Fruit fly (Drosophila melanogaster) whole organism, wandering third instar larva: ENCODE data around the gene Nle.

ENCODE experiments used
- CG32264 ChIP-seq: fragments of 200-800 bp; sonication (Bioruptor generic); optimal IDR thresholded peaks from 2 replicates; lab custom pipeline; 2016; ENCODE audit warnings: missing biosample characterization, missing genetic modification characterization
- CrebA ChIP-seq: fragments of 200-800 bp; sonication (Bioruptor generic); optimal IDR thresholded peaks from 2 replicates; lab custom pipeline; 2016; ENCODE audit warnings: missing biosample characterization, mild to moderate bottlenecking, missing genetic modification characterization, borderline replicate concordance
- Hnf4 ChIP-seq: fragments of 200-800 bp; sonication (Bioruptor generic); optimal IDR thresholded peaks from 2 replicates; lab custom pipeline; 2016; ENCODE audit warnings: missing biosample characterization, mild to moderate bottlenecking, missing genetic modification characterization
- Myc ChIP-seq: fragments of >200 bp; optimal IDR thresholded peaks from 2 replicates; lab custom pipeline; 2017
- dl ChIP-seq, 2 experiments: fragments of 175-275, 200-275 bp in 1 of 2; fragments of 200-275 bp in 1 of 2; sonication (Bioruptor generic); optimal IDR thresholded peaks; lab custom pipeline; 2018; ENCODE audit warnings: mild to moderate bottlenecking in 2 of 2, missing biosample characterization in 2 of 2, missing genetic modification characterization in 2 of 2, moderate library complexity in 2 of 2; ENCODE audit not compliant: partially characterized antibody in 2 of 2, insufficient read depth in 1 of 2
- lola ChIP-seq: fragments of >200 bp; optimal IDR thresholded peaks from 2 replicates; lab custom pipeline; 2017; ENCODE audit warnings: missing biosample characterization, missing genetic modification characterization
- pan ChIP-seq: fragments of >200 bp; optimal IDR thresholded peaks from 2 replicates; lab custom pipeline; 2017

- no peak for TF ChIP-seq Myc
- TF ChIP-seq Hnf4 (GFP tag; lab: Kevin White, UChicago), result no peak
- no peak for TF ChIP-seq dl (GFP tag; optimal IDR thresholded peaks at IDR 0.05; lab: Kevin White, UChicago; ENCODE audit: insufficient read depth in 1 of 2, partially characterized antibody in 2 of 2)
- no peak for TF ChIP-seq CrebA (GFP tag; lab: Kevin White, UChicago)
- no peak for TF ChIP-seq lola (GFP tag; lab: Kevin White, UChicago)
- no peak for TF ChIP-seq CG32264 (GFP tag; lab: Kevin White, UChicago)
- no peak for TF ChIP-seq pan (lab: Kevin White, UChicago)
Measured at dm6 chr2L:608143-608542, 40.2 kb upstream of the Nle start.
